Worm (Caenorhabditis elegans) whole organism, L4 larva: ENCODE results near the gene sri-26.

Experiments
- R02D3.7 ChIP-seq: fragments of 150-350 bp; sonication (generic microtip); optimal IDR thresholded peaks from 3 replicates; lab custom pipeline; 2014; ENCODE audit warnings: missing biosample characterization, missing genetic modification characterization
- jun-1 ChIP-seq: fragments of 150-350 bp; optimal IDR thresholded peaks from 2 replicates; lab custom pipeline; 2014; ENCODE audit warnings: missing biosample characterization, missing genetic modification reagents, missing genetic modification characterization
- lin-39 ChIP-seq: fragments of 150-350 bp; optimal IDR thresholded peaks from 2 replicates; lab custom pipeline; 2014; ENCODE audit warnings: missing biosample characterization, missing genetic modification reagents, missing genetic modification characterization
- mes-2 ChIP-seq: sonication (generic microtip); optimal IDR thresholded peaks from 2 replicates; lab custom pipeline; 2016; ENCODE audit warnings: missing genotype, mild to moderate bottlenecking, missing genetic modification characterization, missing compliant biosample characterization; ENCODE audit not compliant: poor library complexity, severe bottlenecking
- nhr-237 ChIP-seq: sonication (generic microtip); optimal IDR thresholded peaks from 2 replicates; lab custom pipeline; 2017; ENCODE audit warnings: missing biosample characterization, missing genetic modification characterization
- pqm-1 ChIP-seq: sonication (generic microtip); optimal IDR thresholded peaks from 2 replicates; lab custom pipeline; 2017; ENCODE audit warnings: missing biosample characterization, missing genetic modification characterization
- tra-1 ChIP-seq: fragments of 200-800 bp; sonication (Bioruptor generic); IDR thresholded peaks from 2 replicates; pipeline ENCODE4 v1.3.6; 2022; ENCODE audit warnings: missing genetic modification reagents, missing genetic modification characterization, missing compliant biosample characterization
- unc-130 ChIP-seq: sonication (generic microtip); optimal IDR thresholded peaks from 2 replicates; lab custom pipeline; 2016; ENCODE audit warnings: missing genetic modification reagents, missing genetic modification characterization, missing compliant biosample characterization
- unc-62 ChIP-seq, 3 experiments: fragments of 150-350 bp in 1 of 3; sonication (generic microtip); optimal IDR thresholded peaks in 2 of 3; peaks in 1 of 3; 1 replicate in 1 of 3; 2 replicates in 2 of 3; lab custom pipeline; 2014 to 2017; ENCODE audit warnings: missing biosample characterization in 3 of 3, missing genetic modification characterization in 3 of 3, missing genetic modification reagents in 3 of 3, missing genotype in 1 of 3

- TF ChIP-seq tra-1 (GFP tag; lab: Robert Waterston, UW) (no peak), mes-2 (tag; lab: Kevin White, UChicago) (no peak), R02D3.7 (tag; lab: Kevin White, UChicago) (no peak), nhr-237 (tag; lab: Kevin White, UChicago) (no peak), unc-130 (GFP tag; lab: Kevin White, UChicago) (peak; percentile 26), lin-39 (tag; lab: Kevin White, UChicago) (no peak), pqm-1 (tag; lab: Kevin White, UChicago) (no peak), unc-62 (GFP tag; optimal IDR thresholded peaks at IDR 0.05 in 1 of 2; lab: Kevin White, UChicago) (no peak), unc-62 (tag; optimal IDR thresholded peaks at IDR 0.05; lab: Kevin White, UChicago) (no peak), jun-1 (tag; lab: Kevin White, UChicago) (no peak)
These were observed 28.9 kb upstream of the sri-26 start, which contains the start of gene Y75B12B.3 for ce11 chrV:15186259-15186927.
